Fruit fly (Drosophila melanogaster): Measurements from ENCODE around the gene wtrw.

The wtrw gene

dm6 chr3R:7895457-7895856 is 4.3 kb downstream of the wtrw start (continued):
- TF ChIP-seq CG4318 (GFP tag; optimal IDR thresholded peaks at IDR 0.05) (no peak), Lpt (GFP tag; optimal IDR thresholded peaks at IDR 0.05) (peak; percentile 94), OdsH (GFP tag; optimal IDR thresholded peaks at IDR 0.05) (peak; percentile 76), fd59A (GFP tag; optimal IDR thresholded peaks at IDR 0.05) (peak; percentile 78), Hr38 (GFP tag; optimal IDR thresholded peaks at IDR 0.05) (no peak), CG6792 (GFP tag; optimal IDR thresholded peaks at IDR 0.05) (no peak), CG11902 (GFP tag; optimal IDR thresholded peaks at IDR 0.05) (peak; percentile 69), CG6276 (GFP tag; optimal IDR thresholded peaks at IDR 0.05) (no peak), CG11294 (GFP tag; IDR thresholded peaks at IDR 0.05) (peak; percentile 81), net (GFP tag; optimal IDR thresholded peaks at IDR 0.05) (peak; percentile 86), CG7368 (GFP tag; optimal IDR thresholded peaks at IDR 0.05) (peak; percentile 88)

dm6 chr3R:7899277-7899676 is 8.1 kb downstream of the wtrw start:
- TF ChIP-seq OdsH (GFP tag; optimal IDR thresholded peaks at IDR 0.05) (no peak), Hr39 (GFP tag; optimal IDR thresholded peaks at IDR 0.05) (no peak), Eip75B (GFP tag; optimal IDR thresholded peaks at IDR 0.05) (no peak), fd59A (GFP tag; optimal IDR thresholded peaks at IDR 0.05) (no peak), Met (GFP tag; optimal IDR thresholded peaks at IDR 0.05) (no peak), net (GFP tag; optimal IDR thresholded peaks at IDR 0.05) (no peak), CG11762 (GFP tag; optimal IDR thresholded peaks at IDR 0.05; ENCODE audit: insufficient read depth) (no peak), Ets21C (GFP tag; optimal IDR thresholded peaks at IDR 0.05) (no peak), pdm3 (GFP tag; optimal IDR thresholded peaks at IDR 0.05) (no peak), CG6276 (GFP tag; optimal IDR thresholded peaks at IDR 0.05) (no peak), CG6792 (GFP tag; optimal IDR thresholded peaks at IDR 0.05) (no peak), Eip93F (GFP tag; optimal IDR thresholded peaks at IDR 0.05) (no peak), Hr4 (GFP tag; optimal IDR thresholded peaks at IDR 0.05) (no peak), topi (GFP tag; optimal IDR thresholded peaks at IDR 0.05) (no peak), spab (GFP tag; optimal IDR thresholded peaks at IDR 0.05) (no peak), cyc (GFP tag; optimal IDR thresholded peaks at IDR 0.05) (no peak), Hr38 (GFP tag; optimal IDR thresholded peaks at IDR 0.05) (no peak), CG11902 (GFP tag; optimal IDR thresholded peaks at IDR 0.05) (no peak), CG3919 (GFP tag; optimal IDR thresholded peaks at IDR 0.05) (no peak)

dm6 chr3R:7902313-7902872 is 11.3 kb downstream of the wtrw start, which contains the start of gene mRpS9:
mRpS9 (minus strand) TSS chr3R:7902667.
- TF ChIP-seq topi (GFP tag; optimal IDR thresholded peaks at IDR 0.05) (no peak), CG6792 (GFP tag; optimal IDR thresholded peaks at IDR 0.05) (no peak), achi (GFP tag; optimal IDR thresholded peaks at IDR 0.05) (no peak), Eip93F (GFP tag; optimal IDR thresholded peaks at IDR 0.05) (no peak), net (GFP tag; optimal IDR thresholded peaks at IDR 0.05) (no peak), CG8119 (GFP tag; IDR thresholded peaks at IDR 0.05) (no peak), lz (GFP tag; optimal IDR thresholded peaks at IDR 0.05) (no peak), Sox14 (GFP tag; optimal IDR thresholded peaks at IDR 0.05) (no peak), CG11294 (GFP tag; IDR thresholded peaks at IDR 0.05) (no peak), cyc (GFP tag; optimal IDR thresholded peaks at IDR 0.05) (no peak), CG3919 (GFP tag; optimal IDR thresholded peaks at IDR 0.05) (no peak), Lpt (GFP tag; optimal IDR thresholded peaks at IDR 0.05) (no peak)

- TF ChIP-seq CG3032 (tag; optimal IDR thresholded peaks at IDR 0.05) = peak; percentile 42
- peak; percentile 58 for TF ChIP-seq lz (GFP tag; optimal IDR thresholded peaks at IDR 0.05)
- no peak for TF ChIP-seq OdsH (GFP tag; optimal IDR thresholded peaks at IDR 0.05)
- TF ChIP-seq svp (GFP tag) = peak; percentile 85
- no peak for TF ChIP-seq acj6 (GFP tag; optimal IDR thresholded peaks at IDR 0.05)
- TF ChIP-seq esn (GFP tag; optimal IDR thresholded peaks at IDR 0.05) = peak; percentile 42
- TF ChIP-seq Sox15 (GFP tag; optimal IDR thresholded peaks at IDR 0.05) = peak; percentile 20
- no peak for TF ChIP-seq topi (GFP tag; optimal IDR thresholded peaks at IDR 0.05)
- TF ChIP-seq CG31627 (GFP tag; optimal IDR thresholded peaks at IDR 0.05) = peak; percentile 53
- peak; percentile 34 for TF ChIP-seq cyc (GFP tag; optimal IDR thresholded peaks at IDR 0.05)
- no peak for TF ChIP-seq net (GFP tag; optimal IDR thresholded peaks at IDR 0.05)
Observed at dm6 chr3R:7907311-7907710, 16.2 kb downstream of the wtrw start, which contains the start of the genes Taf7 and EMC1. Taf7 (plus strand) TSS chr3R:7907333. EMC1 (minus strand) TSS chr3R:7907363.
